Worm (Caenorhabditis elegans): ENCODE data around the gene srh-301.

srh-301 gene

DNA sequence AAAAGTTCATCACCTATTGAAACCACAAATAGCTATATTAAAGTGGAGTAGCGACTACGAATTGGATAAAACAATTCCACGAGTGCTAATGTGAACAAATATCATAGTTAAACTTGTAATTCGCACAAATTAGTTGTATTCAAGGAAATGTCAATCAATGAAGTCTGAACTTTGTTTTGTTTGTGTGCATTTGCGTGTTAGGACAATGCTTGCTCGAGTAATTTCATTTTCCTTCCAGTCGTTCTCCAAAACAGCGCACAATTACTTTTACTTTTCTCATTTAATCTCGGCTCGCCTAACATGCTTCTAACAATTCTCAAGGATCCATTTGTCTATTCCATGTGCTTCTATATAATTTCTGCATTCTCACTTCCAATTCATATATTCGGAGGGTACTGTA is at the start of gene srh-301:
Gene srh-301 (plus strand): TSS at position 301 of the 400 bp plus-strand sequence.
- TF ChIP-seq unc-62 (GFP tag; optimal IDR thresholded peaks at IDR 0.05): no peak

DNA sequence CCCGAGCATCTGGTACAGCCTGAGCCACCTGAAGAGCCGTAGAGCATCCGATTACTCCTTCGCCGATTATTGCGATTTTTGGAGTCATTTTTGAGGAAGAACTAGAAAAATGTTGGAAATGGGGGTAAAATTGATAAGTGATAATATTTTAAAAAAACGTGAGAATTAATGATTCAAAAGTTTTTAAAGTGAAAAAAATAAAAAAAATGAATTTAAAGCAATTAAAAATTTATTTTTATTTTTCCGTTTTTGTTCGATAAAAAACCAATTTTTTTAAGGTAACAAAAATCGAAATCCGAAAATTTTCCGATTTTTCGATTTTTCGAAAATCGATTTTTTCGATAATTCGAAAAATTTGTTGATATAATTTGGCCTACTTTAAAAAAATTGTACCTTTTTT is 47.6 kb upstream of the srh-301 start, which contains the start of gene ddo-1:
Gene ddo-1 (minus strand): TSS at position 101 of the 400 bp plus-strand sequence.
- TF ChIP-seq unc-62 (GFP tag; optimal IDR thresholded peaks at IDR 0.05): no peak

DNA sequence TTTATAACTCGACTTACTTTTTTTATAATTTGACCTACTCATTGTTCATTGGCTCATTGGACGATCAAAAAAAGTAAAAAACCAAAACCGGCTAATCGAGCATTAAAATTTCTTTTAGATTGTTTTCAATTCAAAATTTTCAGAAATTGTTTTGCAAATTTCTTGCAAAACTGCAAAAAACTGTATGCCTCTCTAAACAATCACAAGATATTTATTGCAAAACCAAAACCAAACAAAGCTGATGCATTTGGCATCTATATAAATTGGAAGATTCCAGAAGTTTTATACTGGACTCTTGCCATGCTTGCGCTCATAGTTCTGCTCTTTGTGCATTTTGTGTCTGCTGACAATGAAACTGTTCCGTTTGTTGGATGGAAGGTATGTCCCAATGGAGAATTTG is 47.1 kb upstream of the srh-301 start, which contains the start of gene C47A10.12:
Gene C47A10.12 (plus strand): TSS at position 301 of the 400 bp plus-strand sequence.
- no peak for TF ChIP-seq unc-62 (GFP tag; optimal IDR thresholded peaks at IDR 0.05)

DNA sequence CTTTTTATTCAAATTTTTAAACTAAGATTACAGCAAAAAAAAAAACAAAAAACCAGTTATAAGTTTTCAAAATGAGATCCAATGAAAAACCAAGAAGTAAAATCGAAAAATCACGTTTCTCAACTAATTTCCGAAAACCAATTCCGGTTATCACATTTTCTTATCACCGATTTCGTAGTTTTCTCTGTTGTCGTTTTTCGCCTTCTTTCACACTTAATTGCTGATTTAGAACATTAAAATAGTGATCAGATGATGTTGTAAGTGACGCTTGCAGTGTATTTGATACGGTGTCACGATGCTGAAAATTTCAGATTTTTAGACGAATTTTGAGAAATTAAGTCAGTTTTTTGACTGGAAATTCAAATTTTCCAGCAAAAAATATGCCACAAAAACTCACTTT is 44.4 kb upstream of the srh-301 start:
- TF ChIP-seq unc-62 (GFP tag; optimal IDR thresholded peaks at IDR 0.05): no peak

DNA sequence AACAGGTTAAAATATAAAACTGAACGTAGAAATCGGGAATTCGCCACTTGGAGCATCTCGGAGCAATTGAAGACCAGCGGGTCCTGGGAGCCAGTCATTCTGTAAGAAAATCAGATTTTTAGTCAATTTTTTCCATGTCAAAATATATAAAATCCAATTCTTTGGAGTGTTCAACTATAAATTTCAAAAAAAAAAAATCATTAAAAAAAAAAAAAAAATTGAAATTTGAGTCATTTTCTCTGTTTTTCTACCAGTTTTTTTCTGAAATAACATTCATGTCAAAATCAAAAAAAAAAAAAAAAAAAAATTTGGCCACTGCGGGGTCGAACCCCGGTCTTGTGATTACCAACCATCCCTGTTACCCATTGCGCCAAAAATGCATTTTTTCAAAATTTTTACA is 41.2 kb upstream of the srh-301 start, which contains the start of gene srab-12:
Gene srab-12 (minus strand): TSS at position 101 of the 400 bp plus-strand sequence.
- TF ChIP-seq unc-62 (GFP tag; optimal IDR thresholded peaks at IDR 0.05): no peak

DNA sequence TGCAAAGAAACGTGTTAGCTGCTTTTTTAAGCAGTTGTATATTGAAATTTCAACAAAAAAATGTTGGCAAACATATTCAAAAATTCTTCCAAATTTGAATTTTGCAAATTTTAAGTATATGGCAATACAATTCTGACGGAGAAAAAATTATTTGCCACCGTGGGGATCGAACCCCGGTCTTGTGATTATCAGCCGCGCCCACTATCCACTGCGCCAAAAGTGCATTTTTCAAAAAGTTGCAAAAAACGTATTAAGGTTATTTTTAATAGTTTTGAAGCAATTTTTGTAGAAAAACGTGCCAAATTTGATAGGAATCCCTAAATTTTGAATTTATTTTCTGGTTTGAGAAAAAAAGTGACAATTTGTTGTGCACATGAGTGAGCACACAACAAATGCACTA is 40.3 kb upstream of the srh-301 start:
- no peak for TF ChIP-seq unc-62 (GFP tag; optimal IDR thresholded peaks at IDR 0.05)

DNA sequence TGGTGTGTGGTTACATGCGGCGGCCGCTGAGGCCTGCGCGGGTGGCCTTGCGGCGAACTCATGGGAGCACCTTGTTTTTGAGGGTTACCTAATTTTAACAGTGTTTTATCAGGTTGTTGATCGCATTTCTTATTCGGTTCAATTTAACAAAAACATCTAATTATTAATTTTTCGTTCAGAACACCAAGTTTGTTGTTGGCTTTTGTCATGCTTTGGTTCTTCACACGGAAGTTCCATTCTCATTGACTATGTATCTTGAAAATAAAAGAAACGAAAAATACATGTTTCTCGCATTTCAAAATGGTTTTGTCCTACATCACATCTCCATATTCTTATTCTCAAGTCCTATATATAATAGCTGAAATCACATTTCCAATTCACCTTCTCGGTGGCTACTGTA is 34.5 kb upstream of the srh-301 start, which contains the start of gene srh-290:
Gene srh-290 (plus strand): TSS at position 301 of the 400 bp plus-strand sequence.
- TF ChIP-seq unc-62 (GFP tag; optimal IDR thresholded peaks at IDR 0.05): no peak

DNA sequence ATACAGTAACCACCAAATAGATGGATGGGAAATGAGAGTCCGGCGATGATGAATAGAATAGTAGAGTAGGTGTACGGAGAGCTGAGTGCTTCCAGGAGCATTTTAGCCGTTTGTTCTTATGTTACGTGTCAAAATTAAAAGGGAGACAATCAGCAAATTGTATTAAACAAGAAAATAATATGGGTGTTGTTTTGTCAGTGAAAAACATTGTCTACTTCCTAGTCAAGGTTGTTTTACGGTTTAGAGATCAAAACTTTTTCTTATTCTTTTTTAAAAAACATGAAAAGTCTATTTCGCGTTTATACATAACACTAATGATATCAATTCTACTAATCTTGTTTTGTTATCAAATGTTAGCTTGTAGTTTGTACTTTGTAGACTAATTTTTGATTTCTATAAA is 30.7 kb upstream of the srh-301 start, which contains the start of gene srh-289:
Gene srh-289 (minus strand): TSS at position 101 of the 400 bp plus-strand sequence.
- TF ChIP-seq unc-62 (GFP tag; optimal IDR thresholded peaks at IDR 0.05): no peak

DNA sequence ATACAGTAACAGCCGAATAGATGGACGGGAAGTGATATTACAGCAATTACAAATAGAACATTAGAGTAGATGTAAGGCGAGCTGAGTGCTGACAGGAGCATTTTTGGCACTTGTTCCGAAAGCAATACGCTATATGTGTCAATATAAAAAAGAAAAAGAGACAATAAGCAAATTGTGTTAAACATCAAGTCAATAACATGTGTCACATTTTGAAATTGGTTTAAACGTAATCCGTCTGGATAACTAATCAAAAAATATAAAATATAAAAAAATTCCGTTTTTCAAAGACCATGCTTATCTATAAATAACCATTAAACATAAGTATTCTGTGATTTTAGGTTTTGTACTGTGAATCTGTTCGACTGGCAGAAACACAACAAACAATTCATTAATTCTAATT is 29.1 kb upstream of the srh-301 start, which contains the start of gene srh-288:
Gene srh-288 (minus strand): TSS at position 101 of the 400 bp plus-strand sequence.
- TF ChIP-seq unc-62 (GFP tag; optimal IDR thresholded peaks at IDR 0.05): no peak

DNA sequence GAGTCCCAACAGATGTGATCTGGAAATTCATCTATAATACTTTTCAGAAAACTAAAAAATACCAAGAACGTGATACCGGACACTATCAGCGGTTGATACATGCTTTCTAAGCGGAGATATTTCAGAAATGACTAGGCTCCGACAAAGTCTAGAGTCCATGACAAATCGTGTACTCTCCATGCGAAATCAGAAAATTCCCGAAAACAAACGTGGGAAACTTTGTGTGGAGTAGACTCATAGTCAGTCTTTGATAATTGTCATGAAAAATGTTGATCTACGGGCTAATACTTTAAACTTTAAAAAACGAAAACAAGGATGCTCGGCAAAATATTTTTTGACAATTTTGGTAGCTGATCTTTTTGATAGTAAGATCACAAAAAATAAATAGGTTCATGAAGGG is 25.9 kb upstream of the srh-301 start, which contains the start of gene srx-18:
Gene srx-18 (minus strand): TSS at position 101 of the 400 bp plus-strand sequence.
- TF ChIP-seq unc-62 (GFP tag; optimal IDR thresholded peaks at IDR 0.05): no peak

DNA sequence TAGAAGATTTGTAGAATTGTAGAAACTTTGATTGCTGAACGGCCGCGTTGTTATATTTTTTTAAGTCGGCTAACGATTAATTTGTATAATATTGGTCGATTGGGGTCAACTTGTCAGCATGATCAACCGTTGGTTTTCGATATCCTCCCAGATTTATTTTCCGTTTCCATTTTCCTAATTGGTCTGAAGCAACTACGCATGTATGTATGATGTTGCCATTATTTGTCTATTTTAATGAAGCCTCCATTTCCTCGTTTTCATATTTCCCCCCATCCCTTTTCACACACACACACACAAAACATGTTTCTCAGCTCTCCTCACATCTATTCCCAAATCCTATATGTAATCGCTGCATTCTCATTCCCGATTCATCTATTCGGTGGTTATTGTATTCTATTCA is 24.2 kb upstream of the srh-301 start, which contains the start of gene srh-287:
Gene srh-287 (plus strand): TSS at position 301 of the 400 bp plus-strand sequence.
- TF ChIP-seq unc-62 (GFP tag; optimal IDR thresholded peaks at IDR 0.05): no peak

DNA sequence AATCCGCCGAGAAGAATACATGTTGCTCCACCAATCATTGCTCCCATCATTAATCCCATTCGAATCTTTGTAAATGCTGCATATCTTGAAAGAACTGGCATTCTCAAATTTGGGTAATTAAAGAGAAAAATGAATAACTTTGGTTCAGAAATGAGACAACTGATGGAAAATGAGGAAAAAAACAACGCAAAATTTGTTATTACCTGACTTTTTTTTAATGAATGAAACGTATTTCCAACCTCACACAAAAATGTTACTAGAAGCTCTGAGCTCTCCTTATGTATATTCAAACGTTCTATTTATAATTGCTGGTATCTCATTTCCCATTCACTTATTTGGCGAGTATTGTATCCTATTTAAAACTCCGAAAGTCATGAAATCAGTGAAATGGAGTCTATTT is 22.2 kb upstream of the srh-301 start, which contains the start of the genes Y94A7B.11 and srh-292:
Gene Y94A7B.11 (minus strand): TSS at position 101 of the 400 bp plus-strand sequence.
Gene srh-292 (plus strand): TSS at position 251 of the 400 bp plus-strand sequence.
- TF ChIP-seq unc-62 (GFP tag; optimal IDR thresholded peaks at IDR 0.05): no peak

DNA sequence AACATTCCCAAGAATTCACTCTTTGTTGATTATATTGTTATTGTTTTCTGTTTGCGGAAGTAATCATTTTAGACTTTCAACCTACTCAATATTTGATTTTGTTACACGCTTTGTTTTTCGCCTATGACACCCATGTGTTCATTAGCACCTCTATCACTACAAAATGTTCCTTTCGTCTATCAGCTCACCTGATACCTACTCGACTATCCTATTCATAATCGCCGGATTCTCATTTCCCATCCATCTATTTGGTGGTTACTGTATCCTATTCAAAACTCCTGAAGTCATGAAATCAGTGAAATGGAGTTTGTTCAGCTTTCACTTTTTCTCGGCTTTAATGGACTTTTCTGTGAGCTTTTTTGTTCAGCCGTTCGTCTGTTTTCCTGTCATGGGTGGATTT is 19.4 kb upstream of the srh-301 start, which contains the start of gene srh-291:
Gene srh-291 (plus strand): TSS at position 301 of the 400 bp plus-strand sequence.
- TF ChIP-seq unc-62 (GFP tag; optimal IDR thresholded peaks at IDR 0.05): no peak

DNA sequence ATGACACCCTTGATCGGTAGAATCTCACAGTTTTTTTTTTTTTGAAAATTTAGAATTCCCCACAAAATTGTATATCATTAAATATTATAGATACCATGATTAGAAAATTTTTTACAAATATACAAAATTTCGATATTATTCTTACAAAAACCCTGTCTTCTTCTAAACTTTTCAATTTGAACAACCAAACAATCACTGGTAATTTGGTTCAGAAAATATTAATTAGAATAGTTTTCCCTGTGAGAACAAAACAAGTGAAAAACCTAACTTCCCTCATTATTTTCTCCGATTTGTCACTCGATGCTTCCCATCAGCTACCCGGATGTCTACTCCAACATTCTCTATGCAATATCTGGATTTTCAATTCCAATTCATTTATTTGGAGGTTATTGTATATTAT is 14.7 kb upstream of the srh-301 start, which contains the start of gene srh-296:
Gene srh-296 (plus strand): TSS at position 301 of the 400 bp plus-strand sequence.
- no peak for TF ChIP-seq unc-62 (GFP tag; optimal IDR thresholded peaks at IDR 0.05)

DNA sequence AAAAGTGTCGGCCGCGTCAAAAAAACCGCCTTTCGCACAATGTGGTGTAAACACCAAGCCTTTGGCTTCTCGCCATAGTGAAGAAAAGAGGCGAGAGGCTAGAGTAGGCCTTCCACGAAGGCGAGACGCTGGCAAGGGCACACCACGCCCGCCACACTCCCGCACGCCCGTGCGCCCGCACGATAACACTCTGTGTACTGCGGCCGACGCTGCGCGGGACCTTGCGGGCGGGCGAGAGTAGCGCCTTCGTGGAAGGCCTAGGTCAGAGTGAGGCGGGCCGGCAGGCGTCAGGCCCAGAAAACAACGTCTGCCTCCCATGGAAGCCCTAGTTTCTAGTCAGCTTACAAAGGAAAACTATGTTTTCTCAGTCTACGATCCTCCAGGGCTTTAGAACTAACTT is 12.6 kb upstream of the srh-301 start:
- TF ChIP-seq unc-62 (GFP tag; optimal IDR thresholded peaks at IDR 0.05): no peak

DNA sequence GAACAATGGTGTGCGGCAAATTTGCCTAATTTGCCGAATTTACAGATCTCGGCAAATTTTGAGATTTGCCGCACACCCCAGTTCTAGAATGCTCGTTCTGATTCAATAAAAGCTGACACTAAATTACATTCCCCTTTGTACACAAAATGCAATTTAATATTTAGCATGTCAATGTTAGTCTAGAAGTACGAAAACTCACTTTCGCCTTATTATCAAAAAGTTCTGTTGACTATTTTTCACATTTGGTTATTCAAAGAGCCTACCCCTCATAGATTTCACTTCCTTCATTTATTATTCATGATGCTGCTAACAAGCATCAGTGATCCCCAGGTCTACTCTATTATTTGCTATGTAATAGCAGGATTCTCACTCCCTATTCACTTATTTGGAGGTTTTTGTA is 6.1 kb upstream of the srh-301 start, which contains the start of gene srh-298:
Gene srh-298 (plus strand): TSS at position 301 of the 400 bp plus-strand sequence.
- no peak for TF ChIP-seq unc-62 (GFP tag; optimal IDR thresholded peaks at IDR 0.05)

DNA sequence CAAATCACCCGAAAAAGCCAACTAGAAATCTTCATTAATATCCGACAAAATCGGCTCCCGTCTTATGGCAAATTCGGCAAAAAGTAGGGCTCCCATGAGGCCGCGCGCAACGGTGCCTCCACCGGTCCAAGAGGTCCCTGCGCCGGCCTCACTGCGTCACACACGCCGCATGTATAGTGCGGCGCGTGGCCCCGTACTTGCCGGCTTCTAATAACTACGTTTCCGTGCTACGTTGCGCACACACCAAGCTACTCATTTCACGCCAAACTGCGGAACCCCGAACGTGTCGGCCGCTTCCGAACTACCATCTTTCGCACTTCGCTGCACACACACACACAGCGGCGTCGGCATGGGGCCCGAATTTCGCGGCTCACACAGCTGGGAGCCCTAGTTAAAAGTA is 5.0 kb upstream of the srh-301 start:
- no peak for TF ChIP-seq unc-62 (GFP tag; optimal IDR thresholded peaks at IDR 0.05)
